Fruit fly (Drosophila melanogaster): ENCODE data around the gene RpL8.

DNA sequence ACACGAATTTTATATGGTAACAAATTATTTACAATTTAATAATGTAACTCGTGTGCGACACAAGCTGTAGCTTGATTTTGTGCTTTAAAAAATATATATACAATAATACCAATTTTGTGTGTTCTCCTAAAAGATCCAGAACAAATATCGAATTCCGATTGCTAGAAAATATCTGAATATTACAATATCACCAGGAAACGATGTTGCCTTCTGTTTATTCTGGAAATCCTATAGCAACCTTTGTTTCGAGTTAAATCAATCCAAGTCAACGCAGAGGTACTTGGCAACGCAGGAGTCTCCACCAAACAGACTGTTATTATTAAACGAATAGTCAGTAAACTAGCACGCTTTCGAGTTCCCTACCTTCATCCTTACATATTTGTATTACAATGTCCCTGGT, 8.2 kb downstream of the RpL8 start, which contains the start of gene CG16984:
- TF ChIP-seq Dll (optimal IDR thresholded peaks at IDR 0.05) (no peak), CG8478 (optimal IDR thresholded peaks at IDR 0.05) (no peak), pan (optimal IDR thresholded peaks at IDR 0.05) (no peak), psq (optimal IDR thresholded peaks at IDR 0.05) (no peak)
